Worm (Caenorhabditis elegans) whole organism, L4 larva: Measurements from ENCODE around the gene deb-1.

Source experiments
- T20F7.1 ChIP-seq: fragments of 200-800 bp; sonication (Bioruptor generic); optimal IDR thresholded peaks from 2 replicates; lab custom pipeline; 2018; ENCODE audit warnings: mild to moderate bottlenecking, missing genetic modification characterization, missing compliant biosample characterization
- T26A8.4 ChIP-seq: fragments of 200-800 bp; sonication (Bioruptor generic); IDR thresholded peaks from 2 replicates; pipeline ENCODE4 v1.3.6; 2022; ENCODE audit warnings: missing genetic modification characterization, missing compliant biosample characterization
- Y5F2A.4 ChIP-seq: fragments of 200-800 bp; sonication (Bioruptor generic); optimal IDR thresholded peaks from 2 replicates; lab custom pipeline; 2018; ENCODE audit warnings: mild to moderate bottlenecking, missing genetic modification characterization, missing compliant biosample characterization
- Y75B8A.6 ChIP-seq: fragments of 200-800 bp; sonication (Bioruptor generic); IDR thresholded peaks from 2 replicates; pipeline ENCODE4 v1.3.6; 2022; ENCODE audit warnings: missing genetic modification reagents, missing genetic modification characterization, missing compliant biosample characterization
- ZK546.5 ChIP-seq, 2 experiments: sonication (generic microtip); optimal IDR thresholded peaks; 2 replicates each; lab custom pipeline; 2017; ENCODE audit warnings: missing biosample characterization in 2 of 2, missing genetic modification characterization in 2 of 2
- aha-1 ChIP-seq: fragments of 150-350 bp; peaks from one replicate; lab custom pipeline; 2014; ENCODE audit warnings: missing biosample characterization, missing genetic modification characterization
- arid-1 ChIP-seq: fragments of 200-800 bp; sonication (Bioruptor generic); conservative IDR thresholded peaks from 2 replicates; pipeline ENCODE4 v1.3.6; 2022; ENCODE audit warnings: missing genetic modification reagents, missing genetic modification characterization, missing compliant biosample characterization
- ceh-20 ChIP-seq: fragments of 200-800 bp; sonication (Bioruptor generic); IDR thresholded peaks from 2 replicates; pipeline ENCODE4 v1.3.6; 2022; ENCODE audit warnings: missing genetic modification reagents, missing genetic modification characterization, missing compliant biosample characterization
- ceh-44 ChIP-seq: fragments of 200-800 bp; sonication (Bioruptor generic); IDR thresholded peaks from 2 replicates; pipeline ENCODE4 v1.3.6; 2022; ENCODE audit warnings: missing genetic modification reagents, missing genetic modification characterization, missing compliant biosample characterization
- ceh-82 ChIP-seq: sonication (generic microtip); optimal IDR thresholded peaks from 2 replicates; lab custom pipeline; 2017; ENCODE audit warnings: missing biosample characterization, missing genetic modification characterization
- ces-1 ChIP-seq: fragments of 150-350 bp; sonication (generic microtip); optimal IDR thresholded peaks from 4 replicates; lab custom pipeline; 2014; ENCODE audit warnings: missing biosample characterization, missing genetic modification reagents, missing genetic modification characterization
- cey-2 ChIP-seq: sonication (generic microtip); optimal IDR thresholded peaks from 3 replicates; lab custom pipeline; 2017; ENCODE audit warnings: missing genetic modification characterization, mild to moderate bottlenecking, missing compliant biosample characterization, antibody characterized with exemption, borderline replicate concordance; ENCODE audit not compliant: insufficient read depth
- daf-16 ChIP-seq, 3 experiments: sonication (generic microtip); optimal IDR thresholded peaks; 2 replicates each; lab custom pipeline; 2016 to 2017; ENCODE audit warnings: missing genetic modification characterization in 3 of 3, missing genetic modification reagents in 3 of 3, mild to moderate bottlenecking in 2 of 3, missing compliant biosample characterization in 2 of 3, missing biosample characterization in 1 of 3, moderate library complexity in 1 of 3
- daf-8 ChIP-seq: fragments of 200-800 bp; sonication (Bioruptor generic); IDR thresholded peaks from 2 replicates; pipeline ENCODE4 v1.3.6; 2022; ENCODE audit warnings: missing genetic modification characterization, missing compliant biosample characterization
- dmd-6 ChIP-seq: fragments of 200-800 bp; sonication (Bioruptor generic); IDR thresholded peaks from 2 replicates; pipeline ENCODE4 v1.3.6; 2022; ENCODE audit warnings: missing genetic modification reagents, missing genetic modification characterization, missing compliant biosample characterization
- dmd-8 ChIP-seq: fragments of 200-800 bp; sonication (Bioruptor generic); IDR thresholded peaks from 2 replicates; pipeline ENCODE4 v1.3.6; 2022; ENCODE audit warnings: missing genetic modification characterization, missing compliant biosample characterization
- dmd-9 ChIP-seq: fragments of 200-800 bp; sonication (Bioruptor generic); IDR thresholded peaks from 2 replicates; pipeline ENCODE4 v1.3.6; 2022; ENCODE audit warnings: missing genetic modification reagents, missing genetic modification characterization, missing compliant biosample characterization
- dpl-1 ChIP-seq: fragments of 150-350 bp; optimal IDR thresholded peaks from 2 replicates; lab custom pipeline; 2014; ENCODE audit warnings: missing biosample characterization, missing genetic modification reagents, missing genetic modification characterization
- dve-1 ChIP-seq: sonication (generic microtip); optimal IDR thresholded peaks from 2 replicates; lab custom pipeline; 2017; ENCODE audit warnings: antibody characterized with exemption, mild to moderate bottlenecking, missing genetic modification characterization, missing compliant biosample characterization; ENCODE audit not compliant: insufficient read depth
- egl-27 ChIP-seq: sonication (generic microtip); optimal IDR thresholded peaks from 3 replicates; lab custom pipeline; 2017; ENCODE audit warnings: missing biosample characterization, missing genetic modification reagents, missing genetic modification characterization
- gei-8 ChIP-seq: fragments of 200-800 bp; sonication (Bioruptor generic); optimal IDR thresholded peaks from 2 replicates; lab custom pipeline; 2018; ENCODE audit warnings: mild to moderate bottlenecking, missing genetic modification characterization, missing compliant biosample characterization
- hif-1 ChIP-seq, 2 experiments: sonication (generic microtip); optimal IDR thresholded peaks; 2 replicates each; lab custom pipeline; 2016 to 2017; ENCODE audit warnings: missing compliant biosample characterization in 2 of 2, missing genetic modification characterization in 2 of 2, missing genetic modification reagents in 2 of 2, missing genotype in 2 of 2, mild to moderate bottlenecking in 1 of 2
- hlh-30 ChIP-seq: sonication (generic microtip); optimal IDR thresholded peaks from 2 replicates; lab custom pipeline; 2017; ENCODE audit warnings: antibody characterized with exemption, mild to moderate bottlenecking, missing genetic modification characterization, missing compliant biosample characterization; ENCODE audit not compliant: insufficient read depth
- madf-5 ChIP-seq, 2 experiments: fragments of 200-800 bp; sonication (Bioruptor generic); IDR thresholded peaks; 2 replicates each; pipeline ENCODE4 v1.3.6; 2022; ENCODE audit warnings: missing compliant biosample characterization in 2 of 2, missing genetic modification characterization in 2 of 2
- nhr-102 ChIP-seq: sonication (generic microtip); optimal IDR thresholded peaks from 2 replicates; lab custom pipeline; 2016; ENCODE audit warnings: mild to moderate bottlenecking, missing genetic modification characterization, moderate library complexity, missing compliant biosample characterization
- nhr-237 ChIP-seq: sonication (generic microtip); optimal IDR thresholded peaks from 2 replicates; lab custom pipeline; 2017; ENCODE audit warnings: missing biosample characterization, missing genetic modification characterization
- nhr-48 ChIP-seq: sonication (generic microtip); optimal IDR thresholded peaks from 2 replicates; lab custom pipeline; 2016; ENCODE audit warnings: mild to moderate bottlenecking, missing genetic modification characterization, missing compliant biosample characterization
- php-3 ChIP-seq: fragments of 200-800 bp; sonication (Bioruptor generic); IDR thresholded peaks from 2 replicates; pipeline ENCODE4 v1.3.6; 2022; ENCODE audit warnings: missing genetic modification reagents, missing genetic modification characterization, missing compliant biosample characterization
- sdz-12 ChIP-seq: fragments of 200-800 bp; sonication (Bioruptor generic); optimal IDR thresholded peaks from 2 replicates; lab custom pipeline; 2018; ENCODE audit warnings: mild to moderate bottlenecking, missing genetic modification characterization, missing compliant biosample characterization
- spr-3 ChIP-seq: fragments of 200-800 bp; sonication (Bioruptor generic); optimal IDR thresholded peaks from 2 replicates; lab custom pipeline; 2018; ENCODE audit warnings: mild to moderate bottlenecking, missing genetic modification characterization, missing compliant biosample characterization
- unc-62 ChIP-seq, 3 experiments: fragments of 150-350 bp in 1 of 3; sonication (generic microtip); optimal IDR thresholded peaks in 2 of 3; peaks in 1 of 3; 1 replicate in 1 of 3; 2 replicates in 2 of 3; lab custom pipeline; 2014 to 2017; ENCODE audit warnings: missing biosample characterization in 3 of 3, missing genetic modification characterization in 3 of 3, missing genetic modification reagents in 3 of 3, missing genotype in 1 of 3
- ztf-7 ChIP-seq: fragments of 150-350 bp; optimal IDR thresholded peaks from 2 replicates; lab custom pipeline; 2014; ENCODE audit warnings: missing biosample characterization, missing genetic modification characterization

Gene deb-1

DNA sequence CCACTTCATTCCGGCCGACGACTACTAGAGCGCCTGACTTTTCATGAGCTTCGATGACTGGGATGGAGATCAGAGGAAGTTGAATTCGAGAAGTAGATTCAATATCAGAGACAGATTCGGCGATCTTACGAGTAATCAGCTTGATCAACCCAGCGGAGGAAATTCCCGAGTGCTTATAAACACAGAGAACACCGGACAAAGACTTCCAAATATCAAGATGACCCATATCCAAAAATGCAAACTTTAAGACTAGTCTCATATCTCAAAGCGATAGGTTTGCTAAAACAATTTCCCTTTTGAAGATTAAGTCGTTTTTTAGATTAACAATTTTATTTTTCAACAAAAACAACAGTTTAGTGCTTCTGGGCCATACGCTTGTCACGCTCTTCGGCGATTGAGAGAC is 10.7 kb downstream of the deb-1 start, which contains the start of gene Y43B11AR.3 (continued):
- peak; percentile 17 for TF ChIP-seq gei-8 (GFP tag; lab: Kevin White, UChicago)
- TF ChIP-seq dmd-6 (GFP tag; lab: Robert Waterston, UW): no peak
- TF ChIP-seq arid-1 (GFP tag; lab: Robert Waterston, UW): peak; percentile 75
- no peak for TF ChIP-seq hlh-30 (tag; lab: Kevin White, UChicago)
- no peak for TF ChIP-seq ZK546.5 (tag; optimal IDR thresholded peaks at IDR 0.05; lab: Kevin White, UChicago)
- no peak for TF ChIP-seq nhr-48 (tag; lab: Kevin White, UChicago)
- TF ChIP-seq ceh-44 (GFP tag; lab: Robert Waterston, UW): 0 out of 2 replicates have a peak, but pooled peaks have one; percentile 19
- TF ChIP-seq dve-1 (tag; lab: Kevin White, UChicago): no peak
- TF ChIP-seq spr-3 (GFP tag; lab: Kevin White, UChicago): peak; percentile 49
- TF ChIP-seq Y75B8A.6 (GFP tag; lab: Robert Waterston, UW): peak; percentile 31; the same call in 1 of the 2 replicates
- no peak for TF ChIP-seq T26A8.4 (GFP tag; lab: Robert Waterston, UW)
- no peak for TF ChIP-seq ztf-7 (tag; lab: Kevin White, UChicago)
- no peak for TF ChIP-seq nhr-102 (tag; lab: Kevin White, UChicago)
- no peak for TF ChIP-seq ces-1 (GFP tag; lab: Kevin White, UChicago)
- no peak for TF ChIP-seq egl-27
- TF ChIP-seq madf-5 (GFP tag; IDR thresholded peaks at IDR 0.05; lab: Robert Waterston, UW): peak in 1 of 2 experiments; percentile 89; a peak in 2 of 4 replicates

DNA sequence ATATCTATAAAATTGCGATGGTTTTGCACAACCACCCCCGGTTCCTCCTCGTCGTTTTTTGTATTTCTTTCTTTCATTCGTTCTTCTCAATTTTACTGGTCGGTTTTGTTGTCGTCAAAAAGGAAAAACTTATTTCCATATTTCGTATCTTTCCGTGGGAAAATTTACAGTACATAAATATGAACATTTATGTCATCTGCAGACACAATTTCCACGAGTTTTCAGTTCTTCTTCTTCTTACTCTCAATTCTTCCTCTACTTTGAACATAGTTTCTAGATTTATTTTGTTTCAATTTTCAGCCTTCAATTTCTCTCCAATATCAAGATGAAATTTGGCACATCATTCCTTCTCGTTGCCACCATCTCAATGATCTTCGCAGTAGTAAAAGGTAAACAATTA is 12.9 kb downstream of the deb-1 start, which contains the start of gene Y43B11AR.1:
Gene Y43B11AR.1 (plus strand): TSS at position 301 of the 400 bp plus-strand sequence.
- no peak for TF ChIP-seq ceh-82 (tag; lab: Kevin White, UChicago)

DNA sequence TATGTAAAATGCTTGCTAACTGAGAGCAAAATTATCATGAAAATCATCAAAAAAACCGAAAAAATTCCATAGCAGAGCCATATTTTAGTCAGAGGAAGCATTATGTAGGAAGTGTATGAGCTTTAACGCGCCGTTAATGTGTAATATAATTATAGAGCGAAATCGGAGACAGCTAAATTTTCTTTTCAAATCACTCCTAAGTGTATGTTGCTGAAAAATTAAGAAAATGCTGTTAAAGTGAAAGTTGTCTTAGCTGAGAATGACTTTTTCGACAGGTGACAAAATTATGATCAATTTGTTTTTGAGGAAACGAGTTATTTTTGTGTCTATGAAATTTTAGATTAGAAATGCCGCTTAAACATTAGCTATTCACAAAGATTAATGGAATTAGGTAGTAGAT is 19.0 kb downstream of the deb-1 start, which contains the start of gene srg-50:
Gene srg-50 (minus strand): TSS at position 101 of the 400 bp plus-strand sequence.
- peak; percentile 33 for TF ChIP-seq aha-1 (tag; lab: Kevin White, UChicago)
- TF ChIP-seq dmd-8 (GFP tag; lab: Robert Waterston, UW): no peak

DNA sequence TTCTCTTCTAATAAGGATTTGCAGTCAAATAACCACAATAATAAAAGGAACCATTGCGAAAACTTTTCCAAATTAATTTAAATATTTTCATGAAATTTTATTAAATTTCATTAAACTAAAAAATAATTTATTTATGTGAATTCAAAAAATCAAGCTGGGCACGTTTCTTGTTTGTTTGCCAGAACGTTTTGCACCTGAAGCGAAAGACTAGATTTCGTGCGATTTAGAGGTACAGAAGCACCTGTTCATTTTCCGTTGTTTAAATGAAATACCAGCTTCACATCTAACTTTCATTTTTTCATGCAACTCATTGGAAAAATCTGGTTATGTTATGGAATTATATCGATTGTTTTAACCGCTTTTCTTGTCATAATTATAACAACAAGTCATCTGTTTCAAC is 22.0 kb downstream of the deb-1 start, which contains the start of gene srg-48:
Gene srg-48 (plus strand): TSS at position 301 of the 400 bp plus-strand sequence.
- TF ChIP-seq hif-1 (tag; optimal IDR thresholded peaks at IDR 0.05; lab: Kevin White, UChicago): no peak
- TF ChIP-seq php-3 (GFP tag; lab: Robert Waterston, UW): no peak
- no peak for TF ChIP-seq dpl-1
- TF ChIP-seq dmd-9 (GFP tag; lab: Robert Waterston, UW): no peak
- no peak for TF ChIP-seq T20F7.1
- TF ChIP-seq cey-2 (tag; lab: Kevin White, UChicago): no peak
- no peak for TF ChIP-seq Y5F2A.4 (GFP tag; lab: Kevin White, UChicago)
- no peak for TF ChIP-seq daf-16 (GFP tag; optimal IDR thresholded peaks at IDR 0.05; lab: Kevin White, UChicago)
- no peak for TF ChIP-seq daf-16 (tag; optimal IDR thresholded peaks at IDR 0.05; lab: Kevin White, UChicago)
- no peak for TF ChIP-seq sdz-12
- no peak for TF ChIP-seq ceh-20 (GFP tag; lab: Robert Waterston, UW)
- TF ChIP-seq nhr-237 (tag; lab: Kevin White, UChicago): no peak

DNA sequence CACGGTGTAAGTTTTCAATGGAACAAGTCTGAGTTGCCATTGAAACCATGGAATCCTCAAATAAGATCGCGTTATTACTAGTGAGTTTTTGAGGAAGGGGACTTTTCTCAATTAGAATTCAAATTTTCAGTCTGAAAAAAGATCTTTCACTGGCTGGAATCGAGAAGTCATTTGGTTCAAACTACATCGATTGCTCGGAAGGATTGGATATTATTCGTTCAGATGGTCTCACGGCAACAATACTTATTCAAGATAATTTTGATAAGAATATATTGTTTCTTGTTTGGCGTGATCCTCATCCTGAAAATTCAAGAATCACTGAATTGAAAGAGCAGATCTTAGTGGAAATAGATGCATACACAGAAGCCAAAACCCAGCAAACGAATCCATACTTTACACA is 26.6 kb downstream of the deb-1 start:
- TF ChIP-seq daf-8 (GFP tag; lab: Robert Waterston, UW) (no peak), unc-62 (GFP tag; optimal IDR thresholded peaks at IDR 0.05 in 1 of 2; lab: Kevin White, UChicago) (peak in 1 of 2 experiments; percentile 93), unc-62 (tag; optimal IDR thresholded peaks at IDR 0.05; lab: Kevin White, UChicago) (no peak)
